Fruit fly (Drosophila melanogaster) S2 (cell line): ENCODE data around the gene Coq7.

Experiments used
- CG8478 ChIP-seq: fragments of >200 bp; optimal IDR thresholded peaks from 2 replicates; lab custom pipeline; 2018
- CTCF ChIP-seq, 2 experiments: fragments of >200 bp; optimal IDR thresholded peaks; 2 replicates each; lab custom pipeline; 2018

DNA sequence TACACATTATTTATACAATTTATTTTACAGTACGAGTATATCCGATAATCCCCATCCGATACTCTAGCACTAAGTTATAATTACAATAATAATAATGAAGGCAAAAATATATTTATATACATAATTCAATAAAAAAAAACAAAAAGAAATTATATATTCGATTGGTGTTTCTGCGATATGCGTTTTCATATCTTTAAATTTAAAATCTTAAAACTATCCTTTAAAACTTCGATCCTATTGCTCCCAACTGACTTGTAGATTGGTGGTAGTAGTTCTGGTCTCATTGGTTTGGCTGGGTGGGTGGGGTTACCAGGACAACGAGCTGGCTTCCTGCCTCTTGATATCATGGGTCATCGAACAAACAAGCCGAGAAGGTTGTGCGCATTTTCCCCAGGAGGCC, 42.7 kb downstream of the Coq7 start, which contains the start of gene iav:
- TF ChIP-seq CG8478 (lab: Kevin White, UChicago) (no peak), CTCF (optimal IDR thresholded peaks at IDR 0.05; lab: Kevin White, UChicago) (no peak)
